Worm (Caenorhabditis elegans) whole organism, midembryonic: ENCODE data around the gene K03H1.11.

Source experiments
- T22C8.4 ChIP-seq: fragments of 200-800 bp; sonication (Bioruptor generic); IDR thresholded peaks from 2 replicates; pipeline ENCODE4 v1.3.6; 2022; ENCODE audit warnings: missing genetic modification characterization, missing compliant biosample characterization
- cog-1 ChIP-seq: sonication (generic microtip); optimal IDR thresholded peaks from 2 replicates; lab custom pipeline; 2016; ENCODE audit warnings: missing genetic modification characterization, missing compliant biosample characterization
- flt-1 ChIP-seq: fragments of 200-800 bp; sonication (Bioruptor generic); IDR thresholded peaks from 2 replicates; pipeline ENCODE4 v1.3.6; 2022; ENCODE audit warnings: missing genetic modification characterization, missing compliant biosample characterization
- klf-2 ChIP-seq: fragments of 200-800 bp; sonication (Bioruptor generic); conservative IDR thresholded peaks from 2 replicates; pipeline ENCODE4 v1.3.6; 2022; ENCODE audit warnings: missing genetic modification reagents, missing genetic modification characterization, missing compliant biosample characterization
- med-1 ChIP-seq: sonication (generic microtip); optimal IDR thresholded peaks from 2 replicates; lab custom pipeline; 2017; ENCODE audit warnings: missing genetic modification characterization, mild to moderate bottlenecking, missing compliant biosample characterization, antibody characterized with exemption, missing genetic modification reagents; ENCODE audit not compliant: insufficient read depth
- tab-1 ChIP-seq: fragments of 200-800 bp; sonication (Bioruptor generic); IDR thresholded peaks from 2 replicates; pipeline ENCODE4 v1.3.6; 2022; ENCODE audit warnings: missing genetic modification characterization, missing compliant biosample characterization
- ztf-23 ChIP-seq: fragments of 200-800 bp; sonication (Bioruptor generic); IDR thresholded peaks from 2 replicates; pipeline ENCODE4 v1.3.6; 2022; ENCODE audit warnings: missing genetic modification reagents, missing genetic modification characterization, missing compliant biosample characterization

ce11 chrIII:9984604-9985003, 32.8 kb upstream of the K03H1.11 start:
- TF ChIP-seq klf-2 (GFP tag; lab: Robert Waterston, UW) (no peak), ztf-23 (no peak), med-1 (no peak), cog-1 (tag; lab: Kevin White, UChicago) (no peak), T22C8.4 (no peak), flt-1 (no peak), tab-1 (GFP tag; lab: Robert Waterston, UW) (no peak)
